Worm (Caenorhabditis elegans) whole organism, late embryonic: Measurements from ENCODE around the gene B0416.7.

Experiments used
- fax-1 ChIP-seq: sonication (generic microtip); optimal IDR thresholded peaks from 2 replicates; lab custom pipeline; 2016; ENCODE audit warnings: missing genotype, missing genetic modification characterization, missing compliant biosample characterization
- hlh-30 ChIP-seq: sonication (generic microtip); optimal IDR thresholded peaks from 2 replicates; lab custom pipeline; 2017; ENCODE audit warnings: antibody characterized with exemption, missing genetic modification characterization, missing compliant biosample characterization; ENCODE audit not compliant: insufficient read depth
- nfya-1 ChIP-seq: sonication (generic microtip); optimal IDR thresholded peaks from 2 replicates; lab custom pipeline; 2017; ENCODE audit warnings: missing genetic modification characterization, mild to moderate bottlenecking, missing compliant biosample characterization, antibody characterized with exemption, moderate library complexity
- pax-1 ChIP-seq: fragments of 150-350 bp; optimal IDR thresholded peaks from 2 replicates; lab custom pipeline; 2014; ENCODE audit warnings: missing biosample characterization, missing genetic modification characterization

DNA sequence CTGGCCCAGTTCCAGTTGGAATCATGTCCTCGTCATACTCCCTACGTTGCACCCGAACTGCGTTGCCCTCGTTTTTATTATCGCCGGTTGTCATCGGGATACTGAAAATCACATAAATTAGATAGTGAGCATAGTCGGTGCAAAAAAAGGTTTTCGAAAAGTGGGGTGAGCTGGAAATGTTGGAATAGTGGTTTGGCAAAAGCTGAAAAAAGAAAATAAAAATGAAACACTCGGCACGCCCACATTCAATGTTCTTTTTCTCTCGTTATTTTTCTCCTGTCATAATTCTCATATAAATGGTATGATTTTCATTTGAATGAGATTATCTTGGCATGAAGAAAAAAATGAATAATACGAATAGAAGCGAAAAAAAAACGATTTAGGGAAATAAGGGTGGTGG, 33.5 kb downstream of the B0416.7 start, which contains the start of gene F18G5.6:
- TF ChIP-seq hlh-30 (tag; lab: Kevin White, UChicago) = no peak
- TF ChIP-seq fax-1 (tag; lab: Kevin White, UChicago) = no peak
- TF ChIP-seq nfya-1 (tag; lab: Kevin White, UChicago) = no peak
- no peak for TF ChIP-seq pax-1
